Fruit fly (Drosophila melanogaster) whole organism, embryonic: Measurements from ENCODE around the gene CG17633.
A peak's percentile ranks its signal among the peaks of the same experiment; 100 is the strongest.

ENCODE experiments used
- Atf6 ChIP-seq: fragments of 200-800 bp; sonication (Bioruptor generic); IDR thresholded peaks from 2 replicates; pipeline ENCODE4 v1.3.6; 2022; ENCODE audit warnings: missing biosample characterization, missing genetic modification characterization
- Awh ChIP-seq: fragments of 200-800 bp; sonication (Bioruptor generic); IDR thresholded peaks from 2 replicates; pipeline ENCODE4, ENCODE4 v1.3.6; 2022; ENCODE audit warnings: missing biosample characterization, missing genetic modification characterization
- C15 ChIP-seq: fragments of 200-800 bp; sonication (Bioruptor generic); IDR thresholded peaks from 3 replicates; pipeline ENCODE4 v1.3.6; 2022; ENCODE audit warnings: missing biosample characterization, missing genetic modification characterization
- CG10321 ChIP-seq: fragments of 200-800 bp; sonication (Bioruptor generic); IDR thresholded peaks from 2 replicates; pipeline ENCODE4 v1.3.6; 2022; ENCODE audit warnings: missing biosample characterization, missing genetic modification characterization
- CG12391 ChIP-seq: fragments of 200-800 bp; sonication (Bioruptor generic); optimal IDR thresholded peaks from 3 replicates; lab custom pipeline; 2018; ENCODE audit warnings: missing biosample characterization, mild to moderate bottlenecking, missing genetic modification characterization, moderate library complexity
- CG14050 ChIP-seq: fragments of 200-800 bp; sonication (Bioruptor generic); IDR thresholded peaks from 3 replicates; pipeline ENCODE4 v1.3.6; 2022; ENCODE audit warnings: missing biosample characterization, missing genetic modification characterization
- CG15601 ChIP-seq: fragments of 200-800 bp; sonication (Bioruptor generic); optimal IDR thresholded peaks from 3 replicates; lab custom pipeline; 2019; ENCODE audit warnings: missing biosample characterization, mild to moderate bottlenecking, missing genetic modification characterization, moderate library complexity
- CG15696 ChIP-seq: fragments of 200-800 bp; sonication (Bioruptor generic); optimal IDR thresholded peaks from 2 replicates; lab custom pipeline; 2019; ENCODE audit warnings: missing biosample characterization, mild to moderate bottlenecking, missing genetic modification characterization, moderate library complexity
- CG16813 ChIP-seq: fragments of 200-800 bp; sonication (Bioruptor generic); IDR thresholded peaks from 3 replicates; pipeline ENCODE4 v1.3.6; 2022; ENCODE audit warnings: missing biosample characterization, missing genetic modification characterization; ENCODE audit not compliant: partially characterized antibody
- CG16815 ChIP-seq: fragments of 200-800 bp; sonication (Bioruptor generic); optimal IDR thresholded peaks from 3 replicates; lab custom pipeline; 2017; ENCODE audit warnings: missing biosample characterization, mild to moderate bottlenecking, missing genetic modification characterization
- CG17912 ChIP-seq: fragments of 200-800 bp; sonication (Bioruptor generic); optimal IDR thresholded peaks from 2 replicates; lab custom pipeline; 2018; ENCODE audit warnings: missing biosample characterization, mild to moderate bottlenecking, missing genetic modification characterization
- CG18599 ChIP-seq: fragments of 200-800 bp; sonication (Bioruptor generic); optimal IDR thresholded peaks from 3 replicates; lab custom pipeline; 2017; ENCODE audit warnings: missing biosample characterization, missing genetic modification characterization, mild to moderate bottlenecking, moderate library complexity, missing genetic modification reagents
- CG30431 ChIP-seq: fragments of 200-800 bp; sonication (Bioruptor generic); optimal IDR thresholded peaks from 2 replicates; lab custom pipeline; 2017; ENCODE audit warnings: missing biosample characterization, missing genetic modification characterization
- CG34376 ChIP-seq: fragments of 200-800 bp; sonication (Bioruptor generic); optimal IDR thresholded peaks from 2 replicates; lab custom pipeline; 2018; ENCODE audit warnings: missing biosample characterization, mild to moderate bottlenecking, missing genetic modification characterization
- CG4424 ChIP-seq: fragments of 200-800 bp; sonication (Bioruptor generic); optimal IDR thresholded peaks from 3 replicates; lab custom pipeline; 2016; ENCODE audit warnings: missing biosample characterization, missing genetic modification characterization
- CG4707 ChIP-seq: fragments of 200-800 bp; sonication (Bioruptor generic); optimal IDR thresholded peaks from 2 replicates; lab custom pipeline; 2018; ENCODE audit warnings: missing biosample characterization, mild to moderate bottlenecking, missing genetic modification characterization, moderate library complexity
- CG8478 ChIP-seq: fragments of >200 bp; optimal IDR thresholded peaks from 2 replicates; lab custom pipeline; 2018
- Camta ChIP-seq: fragments of 200-800 bp; sonication (Bioruptor generic); optimal IDR thresholded peaks from 2 replicates; lab custom pipeline; 2016; ENCODE audit warnings: missing biosample characterization, missing genetic modification characterization
- CrebB ChIP-seq: fragments of 200-800 bp; sonication (Bioruptor generic); optimal IDR thresholded peaks from 3 replicates; lab custom pipeline; 2018; ENCODE audit warnings: missing biosample characterization, mild to moderate bottlenecking, missing genetic modification characterization
- D19B ChIP-seq: fragments of 200-800 bp; sonication (Bioruptor generic); optimal IDR thresholded peaks from 2 replicates; lab custom pipeline; 2017; ENCODE audit warnings: missing biosample characterization, mild to moderate bottlenecking, missing genetic modification characterization
- Dip2 ChIP-seq: fragments of 200-800 bp; sonication (Bioruptor generic); IDR thresholded peaks from 2 replicates; pipeline ENCODE4 v1.3.6; 2022; ENCODE audit warnings: missing biosample characterization, missing genetic modification characterization
- Doc3 ChIP-seq: fragments of 200-800 bp; sonication (Bioruptor generic); IDR thresholded peaks from 3 replicates; pipeline ENCODE4 v1.3.6; 2022; ENCODE audit warnings: missing biosample characterization, missing genetic modification characterization; ENCODE audit not compliant: partially characterized antibody
- Eip74EF ChIP-seq, 2 experiments: fragments of 200-800 bp in 1 of 2; fragments of >200 bp in 1 of 2; sonication (Bioruptor generic) in 1 of 2; optimal IDR thresholded peaks; 2 replicates each; lab custom pipeline; 2017 to 2019; ENCODE audit warnings: missing biosample characterization in 2 of 2, missing genetic modification characterization in 2 of 2, mild to moderate bottlenecking in 1 of 2, moderate library complexity in 1 of 2
- Elba2 ChIP-seq: fragments of 200-800 bp; sonication (Bioruptor generic); optimal IDR thresholded peaks from 3 replicates; lab custom pipeline; 2016; ENCODE audit warnings: missing biosample characterization, missing genetic modification characterization
- Ets97D ChIP-seq: fragments of 200-800 bp; sonication (Bioruptor generic); optimal IDR thresholded peaks from 3 replicates; lab custom pipeline; 2016; ENCODE audit warnings: missing biosample characterization, missing genetic modification characterization
- HHEX ChIP-seq: fragments of 200-800 bp; sonication (Bioruptor generic); optimal IDR thresholded peaks from 3 replicates; lab custom pipeline; 2017; ENCODE audit warnings: missing biosample characterization, mild to moderate bottlenecking, missing genetic modification characterization, missing genetic modification reagents
- HLH4C ChIP-seq: fragments of 200-800 bp; sonication (Bioruptor generic); IDR thresholded peaks from 3 replicates; pipeline ENCODE4 v1.3.6; 2022; ENCODE audit warnings: missing biosample characterization, missing genetic modification characterization; ENCODE audit not compliant: partially characterized antibody
- Hmr ChIP-seq: fragments of 200-800 bp; sonication (Bioruptor generic); optimal IDR thresholded peaks from 3 replicates; lab custom pipeline; 2017; ENCODE audit warnings: mild to moderate bottlenecking, missing biosample characterization, missing genetic modification reagents, missing genetic modification characterization
- Kr ChIP-seq: fragments of 200-800 bp; sonication (Bioruptor generic); optimal IDR thresholded peaks from 2 replicates; lab custom pipeline; 2017; ENCODE audit warnings: missing biosample characterization, mild to moderate bottlenecking, missing genetic modification characterization
- NK7.1 ChIP-seq: fragments of 200-800 bp; sonication (Bioruptor generic); optimal IDR thresholded peaks from 3 replicates; lab custom pipeline; 2016; ENCODE audit warnings: missing biosample characterization, missing genetic modification characterization
- Spps ChIP-seq: fragments of 200-800 bp; sonication (Bioruptor generic); optimal IDR thresholded peaks from 2 replicates; lab custom pipeline; 2018; ENCODE audit warnings: missing biosample characterization, mild to moderate bottlenecking, missing genetic modification characterization
- Sry-β ChIP-seq: fragments of 200-800 bp; sonication (Bioruptor generic); optimal IDR thresholded peaks from 2 replicates; lab custom pipeline; 2018; ENCODE audit warnings: missing biosample characterization, mild to moderate bottlenecking, missing genetic modification characterization, moderate library complexity
- Xbp1 ChIP-seq: fragments of 200-800 bp; sonication (Bioruptor generic); optimal IDR thresholded peaks from 3 replicates; lab custom pipeline; 2016; ENCODE audit warnings: missing biosample characterization, mild to moderate bottlenecking, missing genetic modification characterization
- abd-A ChIP-seq: fragments of 200-800 bp; sonication (Bioruptor generic); optimal IDR thresholded peaks from 3 replicates; lab custom pipeline; 2019; ENCODE audit warnings: missing biosample characterization, mild to moderate bottlenecking, missing genetic modification characterization, moderate library complexity
- ac ChIP-seq: fragments of 200-800 bp; sonication (Bioruptor generic); optimal IDR thresholded peaks from 3 replicates; lab custom pipeline; 2017; ENCODE audit warnings: missing biosample characterization, mild to moderate bottlenecking, missing genetic modification characterization
- amos ChIP-seq: fragments of 200-800 bp; sonication (Bioruptor generic); IDR thresholded peaks from 2 replicates; pipeline ENCODE4 v1.3.6; 2022; ENCODE audit warnings: missing biosample characterization, missing genetic modification characterization; ENCODE audit not compliant: partially characterized antibody
- bbx ChIP-seq: fragments of 200-800 bp; sonication (Bioruptor generic); IDR thresholded peaks from 2 replicates; pipeline ENCODE4 v1.3.6; 2022; ENCODE audit warnings: missing biosample characterization, missing genetic modification characterization; ENCODE audit not compliant: partially characterized antibody
- cad ChIP-seq: fragments of >200 bp; optimal IDR thresholded peaks from 2 replicates; lab custom pipeline; 2017; ENCODE audit warnings: missing biosample characterization, missing genetic modification characterization
- crp ChIP-seq, 2 experiments: fragments of 200-800 bp; sonication (Bioruptor generic); optimal IDR thresholded peaks; 2 replicates in 1 of 2; 3 replicates in 1 of 2; lab custom pipeline; 2017; ENCODE audit warnings: missing biosample characterization in 2 of 2, missing genetic modification characterization in 2 of 2, mild to moderate bottlenecking in 1 of 2, moderate library complexity in 1 of 2
- cwo ChIP-seq: fragments of 200-800 bp; sonication (Bioruptor generic); optimal IDR thresholded peaks from 3 replicates; lab custom pipeline; 2017; ENCODE audit warnings: missing biosample characterization, missing genetic modification characterization, mild to moderate bottlenecking, moderate library complexity, missing genetic modification reagents
- inv ChIP-seq: fragments of 200-800 bp; sonication (Bioruptor generic); IDR thresholded peaks from 2 replicates; pipeline ENCODE4 v1.3.6; 2022; ENCODE audit warnings: missing biosample characterization, missing genetic modification characterization; ENCODE audit not compliant: partially characterized antibody
- maf-S ChIP-seq: fragments of 200-800 bp; sonication (Bioruptor generic); optimal IDR thresholded peaks from 2 replicates; lab custom pipeline; 2016; ENCODE audit warnings: missing biosample characterization, missing genetic modification characterization
- nom ChIP-seq: fragments of 200-800 bp; sonication (Bioruptor generic); optimal IDR thresholded peaks from 2 replicates; lab custom pipeline; 2017; ENCODE audit warnings: missing biosample characterization, missing genetic modification characterization, mild to moderate bottlenecking, moderate library complexity, missing genetic modification reagents
- onecut ChIP-seq: fragments of 200-800 bp; sonication (Bioruptor generic); IDR thresholded peaks from 2 replicates; pipeline ENCODE4 v1.3.6; 2022; ENCODE audit warnings: missing biosample characterization, missing genetic modification characterization
- pho ChIP-seq: fragments of 200-800 bp; sonication (Bioruptor generic); optimal IDR thresholded peaks from 2 replicates; lab custom pipeline; 2016; ENCODE audit warnings: missing biosample characterization, missing genetic modification characterization
- sc ChIP-seq, 3 experiments: fragments of >200 bp in 2 of 3; fragments of 200-800 bp in 1 of 3; sonication (Bioruptor generic) in 1 of 3; optimal IDR thresholded peaks; 2 replicates in 2 of 3; 3 replicates in 1 of 3; lab custom pipeline; 2017; ENCODE audit warnings: mild to moderate bottlenecking in 1 of 3, missing biosample characterization in 1 of 3, missing genetic modification characterization in 1 of 3, missing genetic modification reagents in 1 of 3
- slou ChIP-seq: fragments of 200-800 bp; sonication (Bioruptor generic); optimal IDR thresholded peaks from 3 replicates; lab custom pipeline; 2016; ENCODE audit warnings: missing biosample characterization, missing genetic modification characterization
- tio ChIP-seq: fragments of 200-800 bp; sonication (Bioruptor generic); optimal IDR thresholded peaks from 2 replicates; lab custom pipeline; 2017; ENCODE audit warnings: missing biosample characterization, missing genetic modification characterization, inconsistent platforms
- zf30C ChIP-seq: fragments of 200-800 bp; sonication (Bioruptor generic); optimal IDR thresholded peaks from 3 replicates; lab custom pipeline; 2018; ENCODE audit warnings: missing biosample characterization, mild to moderate bottlenecking, missing genetic modification characterization

The CG17633 gene

DNA sequence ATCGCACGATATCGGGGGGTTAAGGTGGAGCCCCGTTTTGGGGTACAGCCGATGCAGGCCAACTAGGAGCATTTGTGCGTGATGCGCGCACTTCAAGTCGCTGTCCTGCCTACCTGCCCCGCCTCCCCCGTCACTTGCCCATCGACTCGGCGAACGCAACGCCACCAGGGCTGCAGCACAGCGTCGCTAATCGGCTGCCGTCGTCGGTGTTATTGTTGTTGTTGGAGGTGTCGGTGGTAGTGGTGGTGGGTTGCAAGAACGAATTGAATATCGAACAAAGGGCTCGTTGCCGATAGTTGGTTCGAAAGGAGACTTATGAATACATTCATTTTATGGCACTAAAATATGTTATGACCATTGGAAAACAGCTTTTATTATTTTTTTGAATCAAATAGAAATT, 10.0 kb upstream of the CG17633 start (continued):
- TF ChIP-seq CG4424 (GFP tag; lab: Kevin White, UChicago) (no peak), Spps (tag; lab: Kevin White, UChicago) (no peak), Dip2 (no peak), amos (GFP tag; lab: Robert Waterston, UW) (peak; percentile 94), HHEX (GFP tag; lab: Kevin White, UChicago) (no peak), abd-A (no peak), D19B (GFP tag; lab: Kevin White, UChicago) (no peak), CG15696 (tag; lab: Kevin White, UChicago) (peak; percentile 55), inv (peak; percentile 92), Camta (GFP tag; lab: Kevin White, UChicago) (no peak), CG12391 (tag; lab: Kevin White, UChicago) (peak; percentile 74), CG14050 (peak; percentile 16; the same call in 1 of the 3 replicates), tio (no peak), crp (GFP tag; optimal IDR thresholded peaks at IDR 0.05; lab: Kevin White, UChicago) (no peak), sc (optimal IDR thresholded peaks at IDR 0.05; lab: Kevin White, UChicago) (no peak), sc (GFP tag; optimal IDR thresholded peaks at IDR 0.05; lab: Kevin White, UChicago) (no peak), ac (GFP tag; lab: Kevin White, UChicago) (no peak), Doc3 (peak; percentile 92), CG4707 (no peak), cwo (GFP tag; lab: Kevin White, UChicago) (no peak), pho (GFP tag; lab: Kevin White, UChicago) (peak; percentile 67), NK7.1 (GFP tag; lab: Kevin White, UChicago) (no peak), CG16815 (GFP tag; lab: Kevin White, UChicago) (peak; percentile 4), CG18599 (GFP tag; lab: Kevin White, UChicago) (peak; percentile 58), maf-S (peak; percentile 1), slou (no peak), CG34376 (GFP tag; lab: Kevin White, UChicago) (peak; percentile 43), cad (GFP tag; lab: Kevin White, UChicago) (no peak), CrebB (no peak), CG16813 (GFP tag; lab: Robert Waterston, UW) (peak; percentile 94), CG10321 (GFP tag; lab: Robert Waterston, UW) (0 out of 2 replicates have a peak, but pooled peaks have one; percentile 18), Xbp1 (peak; percentile 67), C15 (GFP tag; lab: Robert Waterston, UW) (no peak), CG15601 (tag; lab: Kevin White, UChicago) (peak; percentile 35), Sry-β (GFP tag; lab: Kevin White, UChicago) (peak; percentile 37), Ets97D (GFP tag; lab: Kevin White, UChicago) (peak; percentile 53), CG17912 (GFP tag; lab: Kevin White, UChicago) (peak; percentile 65), onecut (peak; percentile 59; the same call in 1 of the 2 replicates), Hmr (GFP tag; lab: Kevin White, UChicago) (peak; percentile 60), zf30C (GFP tag; lab: Kevin White, UChicago) (peak; percentile 42), nom (GFP tag; lab: Kevin White, UChicago) (peak; percentile 64), CG8478 (lab: Kevin White, UChicago) (no peak), bbx (GFP tag; lab: Robert Waterston, UW) (peak; percentile 95), Kr (GFP tag; lab: Kevin White, UChicago) (no peak), Elba2 (no peak), HLH4C (GFP tag; lab: Robert Waterston, UW) (peak; percentile 81), Eip74EF (GFP tag; optimal IDR thresholded peaks at IDR 0.05; lab: Kevin White, UChicago) (no peak), Atf6 (GFP tag; lab: Robert Waterston, UW) (peak; percentile 56; the same call in 1 of the 2 replicates), CG30431 (GFP tag; lab: Kevin White, UChicago) (no peak), Awh (GFP tag; lab: Robert Waterston, UW) (0 out of 2 replicates have a peak, but pooled peaks have one; percentile 12)
